Worm (Caenorhabditis elegans) whole organism, late embryonic: ENCODE measurements around the gene skpt-1.

ENCODE experiments used
- C08G9.2 ChIP-seq: sonication (generic microtip); optimal IDR thresholded peaks from 2 replicates; lab custom pipeline; 2016; ENCODE audit warnings: mild to moderate bottlenecking, missing genetic modification characterization, moderate library complexity, missing compliant biosample characterization
- K02D7.2 ChIP-seq: sonication (generic microtip); optimal IDR thresholded peaks from 2 replicates; lab custom pipeline; 2017; ENCODE audit warnings: mild to moderate bottlenecking, missing genetic modification characterization, missing compliant biosample characterization
- K09A11.1 ChIP-seq: sonication (generic microtip); optimal IDR thresholded peaks from 2 replicates; lab custom pipeline; 2017; ENCODE audit warnings: antibody characterized with exemption, mild to moderate bottlenecking, missing genetic modification characterization, missing compliant biosample characterization; ENCODE audit not compliant: insufficient read depth
- ahr-1 ChIP-seq: sonication (generic microtip); optimal IDR thresholded peaks from 2 replicates; lab custom pipeline; 2016; ENCODE audit warnings: missing genetic modification characterization, missing compliant biosample characterization
- ceh-14 ChIP-seq: sonication (generic microtip); optimal IDR thresholded peaks from 2 replicates; lab custom pipeline; 2016; ENCODE audit warnings: missing genotype, missing genetic modification characterization, missing compliant biosample characterization
- ceh-18 ChIP-seq: sonication (generic microtip); optimal IDR thresholded peaks from 2 replicates; lab custom pipeline; 2016; ENCODE audit warnings: missing genetic modification characterization, missing compliant biosample characterization
- ceh-22 ChIP-seq: sonication (generic microtip); optimal IDR thresholded peaks from 2 replicates; lab custom pipeline; 2017; ENCODE audit warnings: missing biosample characterization, missing genetic modification characterization
- ceh-24 ChIP-seq: sonication (generic microtip); optimal IDR thresholded peaks from 2 replicates; lab custom pipeline; 2016; ENCODE audit warnings: mild to moderate bottlenecking, missing genetic modification characterization, missing compliant biosample characterization
- ceh-30 ChIP-seq: fragments of 150-350 bp; optimal IDR thresholded peaks from 2 replicates; lab custom pipeline; 2014; ENCODE audit warnings: missing biosample characterization, missing genetic modification characterization
- ceh-34 ChIP-seq: sonication (generic microtip); optimal IDR thresholded peaks from 2 replicates; lab custom pipeline; 2016; ENCODE audit warnings: mild to moderate bottlenecking, missing genetic modification characterization, missing compliant biosample characterization
- ceh-48 ChIP-seq: sonication (generic microtip); optimal IDR thresholded peaks from 2 replicates; lab custom pipeline; 2016; ENCODE audit warnings: missing genetic modification characterization, inconsistent platforms, missing compliant biosample characterization
- ceh-6 ChIP-seq: fragments of 200-800 bp; sonication (Bioruptor generic); optimal IDR thresholded peaks from 2 replicates; lab custom pipeline; 2018; ENCODE audit warnings: mild to moderate bottlenecking, missing genetic modification characterization, missing compliant biosample characterization
- ceh-9 ChIP-seq: sonication (generic microtip); optimal IDR thresholded peaks from 2 replicates; lab custom pipeline; 2016; ENCODE audit warnings: mild to moderate bottlenecking, missing genetic modification characterization, inconsistent platforms, missing compliant biosample characterization
- che-1 ChIP-seq: sonication (generic microtip); optimal IDR thresholded peaks from 2 replicates; lab custom pipeline; 2016; ENCODE audit warnings: mild to moderate bottlenecking, missing genetic modification characterization, missing compliant biosample characterization
- elt-4 ChIP-seq: sonication (generic microtip); optimal IDR thresholded peaks from 2 replicates; lab custom pipeline; 2016; ENCODE audit warnings: missing genetic modification characterization, missing compliant biosample characterization
- ets-4 ChIP-seq: sonication (generic microtip); optimal IDR thresholded peaks from 2 replicates; lab custom pipeline; 2016; ENCODE audit warnings: missing genetic modification characterization, missing compliant biosample characterization
- eyg-1 ChIP-seq: sonication (generic microtip); optimal IDR thresholded peaks from 2 replicates; lab custom pipeline; 2016; ENCODE audit warnings: missing genotype, missing genetic modification characterization, missing compliant biosample characterization
- fkh-6 ChIP-seq: sonication (generic microtip); optimal IDR thresholded peaks from 2 replicates; lab custom pipeline; 2016; ENCODE audit warnings: missing genetic modification characterization, missing compliant biosample characterization
- gmeb-2 ChIP-seq: sonication (generic microtip); optimal IDR thresholded peaks from 2 replicates; lab custom pipeline; 2016; ENCODE audit warnings: missing genetic modification characterization, inconsistent platforms, missing compliant biosample characterization
- hlh-13 ChIP-seq: fragments of 200-800 bp; sonication (Bioruptor generic); optimal IDR thresholded peaks from 2 replicates; lab custom pipeline; 2018; ENCODE audit warnings: mild to moderate bottlenecking, missing genetic modification characterization, missing compliant biosample characterization
- hlh-6 ChIP-seq: sonication (generic microtip); optimal IDR thresholded peaks from 2 replicates; lab custom pipeline; 2016; ENCODE audit warnings: missing genotype, missing genetic modification characterization, missing compliant biosample characterization
- lim-6 ChIP-seq: sonication (generic microtip); optimal IDR thresholded peaks from 2 replicates; lab custom pipeline; 2016; ENCODE audit warnings: missing genetic modification characterization, missing compliant biosample characterization
- madf-2 ChIP-seq: sonication (generic microtip); optimal IDR thresholded peaks from 2 replicates; lab custom pipeline; 2017; ENCODE audit warnings: missing genetic modification characterization, missing compliant biosample characterization
- mec-3 ChIP-seq: sonication (generic microtip); optimal IDR thresholded peaks from 2 replicates; lab custom pipeline; 2016; ENCODE audit warnings: borderline replicate concordance, missing genetic modification characterization, missing compliant biosample characterization
- nfya-1 ChIP-seq: sonication (generic microtip); optimal IDR thresholded peaks from 2 replicates; lab custom pipeline; 2017; ENCODE audit warnings: missing genetic modification characterization, mild to moderate bottlenecking, missing compliant biosample characterization, antibody characterized with exemption, moderate library complexity
- nhr-11 ChIP-seq: fragments of 150-350 bp; optimal IDR thresholded peaks from 2 replicates; lab custom pipeline; 2014; ENCODE audit warnings: missing biosample characterization, missing genetic modification characterization
- pat-9 ChIP-seq: fragments of 200-800 bp; sonication (Bioruptor generic); optimal IDR thresholded peaks from 2 replicates; lab custom pipeline; 2018; ENCODE audit warnings: mild to moderate bottlenecking, missing genetic modification characterization, moderate library complexity, missing compliant biosample characterization
- pha-4 ChIP-seq: fragments of 150-350 bp; optimal IDR thresholded peaks from 2 replicates; lab custom pipeline; 2018; ENCODE audit warnings: missing biosample characterization, missing genetic modification reagents, missing genetic modification characterization
- pros-1 ChIP-seq: fragments of 150-350 bp; optimal IDR thresholded peaks from 2 replicates; lab custom pipeline; 2014; ENCODE audit warnings: missing biosample characterization, missing genetic modification reagents, missing genetic modification characterization
- rnt-1 ChIP-seq: sonication (generic microtip); optimal IDR thresholded peaks from 2 replicates; lab custom pipeline; 2016; ENCODE audit warnings: missing genetic modification characterization, missing compliant biosample characterization
- sdc-2 ChIP-seq: sonication (generic microtip); optimal IDR thresholded peaks from 2 replicates; lab custom pipeline; 2016; ENCODE audit warnings: missing genotype, missing genetic modification characterization, missing compliant biosample characterization
- sox-2 ChIP-seq: fragments of 200-800 bp; sonication (Bioruptor generic); IDR thresholded peaks from 2 replicates; pipeline ENCODE4 v1.3.6; 2022; ENCODE audit warnings: missing genetic modification reagents, missing genetic modification characterization, missing compliant biosample characterization
- sox-4 ChIP-seq: sonication (generic microtip); optimal IDR thresholded peaks from 2 replicates; lab custom pipeline; 2017; ENCODE audit warnings: mild to moderate bottlenecking, missing genetic modification characterization, inconsistent platforms, missing compliant biosample characterization
- syd-9 ChIP-seq: sonication (generic microtip); optimal IDR thresholded peaks from 2 replicates; lab custom pipeline; 2016; ENCODE audit warnings: mild to moderate bottlenecking, missing genetic modification characterization, moderate library complexity, missing compliant biosample characterization
- tbx-2 ChIP-seq: sonication (generic microtip); optimal IDR thresholded peaks from 2 replicates; lab custom pipeline; 2016; ENCODE audit warnings: missing genetic modification characterization, missing compliant biosample characterization
- tbx-7 ChIP-seq: sonication (generic microtip); optimal IDR thresholded peaks from 2 replicates; lab custom pipeline; 2016; ENCODE audit warnings: missing genotype, missing genetic modification characterization, missing compliant biosample characterization
- ttx-3 ChIP-seq: sonication (generic microtip); optimal IDR thresholded peaks from 2 replicates; lab custom pipeline; 2016; ENCODE audit warnings: missing genetic modification reagents, missing genetic modification characterization, missing compliant biosample characterization
- unc-3 ChIP-seq, 2 experiments: fragments of 200-800 bp in 1 of 2; sonication (Bioruptor generic) in 1 of 2; sonication (generic microtip) in 1 of 2; conservative IDR thresholded peaks in 1 of 2; optimal IDR thresholded peaks in 1 of 2; 2 replicates each; pipeline versions ENCODE4 v1.3.6 to Lab custom; 2016 to 2022; ENCODE audit warnings: missing compliant biosample characterization in 2 of 2, missing genetic modification characterization in 2 of 2, missing genetic modification reagents in 1 of 2
- unc-42 ChIP-seq: sonication (generic microtip); optimal IDR thresholded peaks from 2 replicates; lab custom pipeline; 2016; ENCODE audit warnings: missing genotype, missing genetic modification characterization, missing compliant biosample characterization
- unc-55 ChIP-seq: sonication (generic microtip); optimal IDR thresholded peaks from 2 replicates; lab custom pipeline; 2017; ENCODE audit warnings: missing biosample characterization, missing genetic modification reagents, missing genetic modification characterization
- unc-86 ChIP-seq: sonication (generic microtip); optimal IDR thresholded peaks from 2 replicates; lab custom pipeline; 2016; ENCODE audit warnings: missing genetic modification characterization, missing compliant biosample characterization

Gene skpt-1

DNA sequence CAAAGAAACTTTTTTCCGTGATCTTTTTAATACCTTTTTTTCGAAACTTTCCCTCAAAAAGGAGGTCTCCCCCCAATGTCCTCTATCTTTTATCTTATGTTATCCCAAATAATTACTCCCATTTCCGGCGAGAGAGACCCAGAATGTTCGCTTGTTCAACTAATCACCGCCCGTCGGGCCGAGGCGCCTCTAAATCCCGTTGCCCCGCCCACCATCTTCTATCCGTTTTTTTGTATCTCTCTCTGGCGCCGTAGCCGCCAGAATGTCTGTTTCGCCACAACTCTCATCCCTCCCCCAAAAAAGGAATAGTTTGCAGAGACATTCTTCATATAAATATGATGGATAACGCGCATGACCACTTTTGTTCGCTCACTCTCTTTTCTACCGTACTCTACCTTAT, 24.5 kb upstream of the skpt-1 start:
- TF ChIP-seq ceh-24 (tag; lab: Kevin White, UChicago) (no peak), ceh-9 (no peak), ceh-48 (no peak), hlh-6 (tag; lab: Kevin White, UChicago) (no peak)

DNA sequence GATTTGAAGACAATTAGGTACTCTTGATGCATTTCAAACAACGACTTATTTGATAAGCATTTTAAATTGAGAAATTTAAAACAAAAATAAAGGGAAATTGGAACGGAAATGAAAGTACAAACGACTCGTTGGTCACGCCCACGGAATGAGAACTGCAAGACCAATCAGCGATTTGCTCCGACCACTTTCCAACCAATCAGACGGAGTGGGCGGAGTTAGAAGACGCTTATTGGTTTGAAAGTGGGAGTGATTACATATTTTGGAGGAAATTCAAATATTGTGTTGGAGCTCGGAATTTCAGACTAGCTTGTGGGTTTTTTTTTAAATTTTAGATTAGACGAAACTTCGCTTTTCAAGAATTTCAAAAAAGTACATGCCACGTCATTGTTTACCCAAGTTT, 20.9 kb upstream of the skpt-1 start:
- no peak for TF ChIP-seq gmeb-2 (tag; lab: Kevin White, UChicago)
- TF ChIP-seq nfya-1 (tag; lab: Kevin White, UChicago), result peak; percentile 96
- no peak for TF ChIP-seq ets-4 (tag; lab: Kevin White, UChicago)

DNA sequence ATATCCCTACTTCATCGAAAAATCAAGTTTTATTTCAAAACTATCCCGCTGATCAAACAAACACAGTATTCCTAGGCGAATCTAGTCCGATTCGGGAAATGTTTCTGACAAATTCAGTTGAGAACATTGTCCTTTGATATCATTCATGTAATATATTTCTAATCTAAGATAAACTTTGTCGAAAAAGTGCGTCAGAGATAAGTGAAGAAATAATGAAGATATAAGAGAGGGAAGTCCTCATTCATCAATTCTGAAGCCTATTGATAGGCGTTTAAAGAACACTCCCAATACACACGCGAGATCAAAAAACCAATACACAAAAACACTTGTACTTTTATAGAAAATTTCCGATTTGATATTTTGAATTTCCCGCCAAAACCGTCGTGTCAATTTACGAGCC, 16.7 kb upstream of the skpt-1 start:
- TF ChIP-seq unc-3 (GFP tag; conservative IDR thresholded peaks at IDR 0.05; lab: Robert Waterston, UW), result no peak
- TF ChIP-seq unc-3 (tag; optimal IDR thresholded peaks at IDR 0.05; lab: Kevin White, UChicago), result no peak
- TF ChIP-seq unc-42 (tag; lab: Kevin White, UChicago), result no peak
- no peak for TF ChIP-seq C08G9.2 (tag; lab: Kevin White, UChicago)
- no peak for TF ChIP-seq nhr-11
- TF ChIP-seq fkh-6, result no peak
- TF ChIP-seq syd-9, result no peak
- TF ChIP-seq pros-1 (tag; lab: Kevin White, UChicago), result no peak
- no peak for TF ChIP-seq madf-2
- TF ChIP-seq, all 69 proteins: peak for 0

DNA sequence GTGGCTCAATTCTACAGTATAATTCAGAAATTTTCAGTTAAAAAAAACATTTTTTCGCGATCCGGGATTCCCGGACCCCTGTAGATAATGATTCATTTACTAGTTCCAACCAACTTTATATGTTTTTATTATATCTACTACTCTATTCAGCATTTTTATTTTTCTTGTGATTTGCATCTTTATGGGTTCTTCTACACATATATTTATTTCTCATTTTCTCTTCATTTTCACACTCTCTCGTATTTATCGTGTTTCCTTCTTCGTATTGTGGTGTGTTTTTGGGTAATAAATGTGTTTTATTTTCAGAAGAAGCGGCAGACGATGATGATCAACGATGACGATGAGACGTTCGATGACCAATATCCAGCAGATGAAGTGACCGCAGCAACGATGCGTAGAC, 15.9 kb upstream of the skpt-1 start, which contains the start of gene F48E8.2:
Gene F48E8.2, plus strand, starts transcription at position 301 of the 400 bp plus-strand sequence.
- TF ChIP-seq mec-3 (no peak), ets-4 (tag; lab: Kevin White, UChicago) (no peak)

DNA sequence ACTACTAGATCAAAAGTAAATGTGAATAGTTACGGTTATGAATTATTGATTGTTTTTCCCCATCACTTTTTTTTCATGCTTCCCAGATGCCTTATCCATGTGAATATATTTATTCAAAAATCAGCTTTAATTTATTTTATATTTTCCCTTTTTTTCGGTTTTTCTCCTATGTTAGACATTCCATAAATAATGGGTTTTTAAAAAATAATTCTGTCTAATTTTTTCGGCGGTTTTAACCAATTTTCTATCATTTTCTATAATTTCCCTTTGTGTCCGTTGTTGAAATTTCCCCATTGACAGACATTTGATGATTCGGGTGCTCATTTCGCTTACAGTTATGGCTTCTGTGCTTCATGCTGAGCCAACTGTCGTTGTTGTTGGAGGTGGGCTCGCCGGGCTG, 12.9 kb upstream of the skpt-1 start, which contains the start of gene F48E8.3:
Gene F48E8.3, plus strand, starts transcription at position 301 of the 400 bp plus-strand sequence.
- TF ChIP-seq unc-42 (tag; lab: Kevin White, UChicago) (no peak), ceh-34 (tag; lab: Kevin White, UChicago) (no peak)

DNA sequence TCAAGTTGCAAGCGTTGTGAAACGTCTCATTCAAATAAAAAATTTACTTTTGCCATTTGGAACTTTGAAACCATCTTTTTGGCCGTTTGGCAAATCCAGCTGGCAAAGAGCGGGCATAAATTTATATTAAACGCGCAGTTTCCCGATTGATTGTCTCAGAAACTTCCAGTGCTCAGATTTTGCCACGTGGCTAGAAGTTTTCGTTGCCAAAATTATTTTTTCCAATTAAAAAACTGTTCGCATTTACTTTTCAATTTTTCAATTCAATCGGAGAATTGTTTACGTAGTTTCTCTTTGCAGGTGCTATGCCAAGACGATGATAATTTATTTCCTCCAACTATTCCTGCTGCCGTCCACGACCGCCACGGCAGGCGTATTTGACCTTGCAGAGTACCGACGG, 5.1 kb upstream of the skpt-1 start, which contains the start of gene F48E8.4:
Gene F48E8.4, plus strand, starts transcription at position 301 of the 400 bp plus-strand sequence.
- TF ChIP-seq tbx-2 (tag; lab: Kevin White, UChicago) (no peak), hlh-6 (tag; lab: Kevin White, UChicago) (no peak), ceh-18 (tag; lab: Kevin White, UChicago) (no peak), gmeb-2 (tag; lab: Kevin White, UChicago) (no peak), unc-55 (GFP tag; lab: Kevin White, UChicago) (no peak), mec-3 (no peak), hlh-13 (no peak), sox-2 (no peak), K02D7.2 (tag; lab: Kevin White, UChicago) (no peak), lim-6 (no peak), elt-4 (tag; lab: Kevin White, UChicago) (no peak), nfya-1 (tag; lab: Kevin White, UChicago) (no peak), eyg-1 (no peak), ceh-14 (tag; lab: Kevin White, UChicago) (no peak), pat-9 (tag; lab: Kevin White, UChicago) (no peak), syd-9 (no peak), ceh-22 (tag; lab: Kevin White, UChicago) (no peak)
- TF ChIP-seq, all 69 proteins: peak for 0

DNA sequence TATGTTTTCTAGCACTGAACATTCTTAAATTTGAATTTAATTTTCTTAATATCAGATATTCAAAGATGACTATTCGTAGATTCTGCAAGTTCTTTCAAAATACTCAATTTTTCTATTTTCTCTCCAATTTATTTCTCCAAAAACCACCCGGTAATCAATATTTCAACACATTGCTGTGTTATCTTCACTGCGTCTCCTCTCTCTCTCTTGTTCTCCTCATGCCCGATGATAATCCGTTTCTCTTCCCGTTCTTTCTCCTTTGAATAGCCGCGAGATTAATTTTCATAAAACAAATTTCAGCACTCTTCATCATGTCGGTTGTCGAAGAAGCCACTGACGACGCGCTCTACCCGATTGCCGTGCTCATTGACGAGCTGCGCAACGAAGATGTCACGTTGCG, 2.2 kb upstream of the skpt-1 start, which contains the start of gene paa-1:
Gene paa-1, plus strand, starts transcription at position 301 of the 400 bp plus-strand sequence.
- TF ChIP-seq pha-4 (tag; lab: Kevin White, UChicago), result no peak
- no peak for TF ChIP-seq ahr-1 (tag; lab: Kevin White, UChicago)
- no peak for TF ChIP-seq sdc-2
- no peak for TF ChIP-seq fkh-6
- no peak for TF ChIP-seq C08G9.2 (tag; lab: Kevin White, UChicago)
- no peak for TF ChIP-seq sox-2
- TF ChIP-seq ceh-22 (tag; lab: Kevin White, UChicago), result no peak
- TF ChIP-seq lim-6, result no peak
- TF ChIP-seq ceh-6 (GFP tag; lab: Kevin White, UChicago), result no peak
- no peak for TF ChIP-seq rnt-1
- TF ChIP-seq tbx-7 (tag; lab: Kevin White, UChicago), result no peak
- no peak for TF ChIP-seq unc-86 (tag; lab: Kevin White, UChicago)
- TF ChIP-seq K09A11.1 (tag; lab: Kevin White, UChicago), result no peak
- TF ChIP-seq ceh-30, result no peak
- no peak for TF ChIP-seq che-1 (tag; lab: Kevin White, UChicago)
- TF ChIP-seq ttx-3 (tag; lab: Kevin White, UChicago), result no peak
- TF ChIP-seq sox-4 (tag; lab: Kevin White, UChicago), result no peak
